Worm (Caenorhabditis elegans) whole organism, late embryonic: ENCODE results near the gene C04G6.13.

Experiments used
- C08G9.2 ChIP-seq: sonication (generic microtip); optimal IDR thresholded peaks from 2 replicates; lab custom pipeline; 2016; ENCODE audit warnings: mild to moderate bottlenecking, missing genetic modification characterization, moderate library complexity, missing compliant biosample characterization
- C38D4.7 ChIP-seq: fragments of 200-800 bp; sonication (Bioruptor generic); optimal IDR thresholded peaks from 2 replicates; lab custom pipeline; 2018; ENCODE audit warnings: mild to moderate bottlenecking, missing genetic modification characterization, moderate library complexity, missing compliant biosample characterization
- F13H6.1 ChIP-seq: sonication (generic microtip); optimal IDR thresholded peaks from 2 replicates; lab custom pipeline; 2016; ENCODE audit warnings: missing genetic modification characterization, missing compliant biosample characterization
- K02D7.2 ChIP-seq: sonication (generic microtip); optimal IDR thresholded peaks from 2 replicates; lab custom pipeline; 2017; ENCODE audit warnings: mild to moderate bottlenecking, missing genetic modification characterization, missing compliant biosample characterization
- K09A11.1 ChIP-seq: sonication (generic microtip); optimal IDR thresholded peaks from 2 replicates; lab custom pipeline; 2017; ENCODE audit warnings: antibody characterized with exemption, mild to moderate bottlenecking, missing genetic modification characterization, missing compliant biosample characterization; ENCODE audit not compliant: insufficient read depth
- Y22D7AL.16 ChIP-seq: sonication (generic microtip); optimal IDR thresholded peaks from 2 replicates; lab custom pipeline; 2016; ENCODE audit warnings: missing genetic modification characterization, missing compliant biosample characterization
- ahr-1 ChIP-seq: sonication (generic microtip); optimal IDR thresholded peaks from 2 replicates; lab custom pipeline; 2016; ENCODE audit warnings: missing genetic modification characterization, missing compliant biosample characterization
- ceh-2 ChIP-seq: sonication (generic microtip); optimal IDR thresholded peaks from 2 replicates; lab custom pipeline; 2016; ENCODE audit warnings: missing genotype, missing genetic modification characterization, missing compliant biosample characterization
- ceh-22 ChIP-seq: sonication (generic microtip); optimal IDR thresholded peaks from 2 replicates; lab custom pipeline; 2017; ENCODE audit warnings: missing biosample characterization, missing genetic modification characterization
- ceh-24 ChIP-seq: sonication (generic microtip); optimal IDR thresholded peaks from 2 replicates; lab custom pipeline; 2016; ENCODE audit warnings: mild to moderate bottlenecking, missing genetic modification characterization, missing compliant biosample characterization
- ceh-31 ChIP-seq: sonication (generic microtip); optimal IDR thresholded peaks from 2 replicates; lab custom pipeline; 2016; ENCODE audit warnings: missing genetic modification characterization, missing compliant biosample characterization
- ceh-45 ChIP-seq: fragments of 200-800 bp; sonication (Bioruptor generic); IDR thresholded peaks from 2 replicates; pipeline ENCODE4 v1.3.6; 2022; ENCODE audit warnings: missing genetic modification reagents, missing genetic modification characterization, missing compliant biosample characterization
- ceh-6 ChIP-seq: fragments of 200-800 bp; sonication (Bioruptor generic); optimal IDR thresholded peaks from 2 replicates; lab custom pipeline; 2018; ENCODE audit warnings: mild to moderate bottlenecking, missing genetic modification characterization, missing compliant biosample characterization
- ceh-9 ChIP-seq: sonication (generic microtip); optimal IDR thresholded peaks from 2 replicates; lab custom pipeline; 2016; ENCODE audit warnings: mild to moderate bottlenecking, missing genetic modification characterization, inconsistent platforms, missing compliant biosample characterization
- che-1 ChIP-seq: sonication (generic microtip); optimal IDR thresholded peaks from 2 replicates; lab custom pipeline; 2016; ENCODE audit warnings: mild to moderate bottlenecking, missing genetic modification characterization, missing compliant biosample characterization
- dmd-4 ChIP-seq: sonication (generic microtip); optimal IDR thresholded peaks from 2 replicates; lab custom pipeline; 2016; ENCODE audit warnings: borderline replicate concordance, missing genetic modification characterization, missing compliant biosample characterization
- dve-1 ChIP-seq: sonication (generic microtip); optimal IDR thresholded peaks from 2 replicates; lab custom pipeline; 2017; ENCODE audit warnings: antibody characterized with exemption, mild to moderate bottlenecking, missing genetic modification characterization, missing compliant biosample characterization
- elt-2 ChIP-seq: sonication (generic microtip); optimal IDR thresholded peaks from 2 replicates; lab custom pipeline; 2016; ENCODE audit warnings: missing genetic modification reagents, missing genetic modification characterization, missing compliant biosample characterization
- elt-4 ChIP-seq: sonication (generic microtip); optimal IDR thresholded peaks from 2 replicates; lab custom pipeline; 2016; ENCODE audit warnings: missing genetic modification characterization, missing compliant biosample characterization
- ets-4 ChIP-seq: sonication (generic microtip); optimal IDR thresholded peaks from 2 replicates; lab custom pipeline; 2016; ENCODE audit warnings: missing genetic modification characterization, missing compliant biosample characterization
- eyg-1 ChIP-seq: sonication (generic microtip); optimal IDR thresholded peaks from 2 replicates; lab custom pipeline; 2016; ENCODE audit warnings: missing genotype, missing genetic modification characterization, missing compliant biosample characterization
- fax-1 ChIP-seq: sonication (generic microtip); optimal IDR thresholded peaks from 2 replicates; lab custom pipeline; 2016; ENCODE audit warnings: missing genotype, missing genetic modification characterization, missing compliant biosample characterization
- fkh-10 ChIP-seq: fragments of 150-350 bp; optimal IDR thresholded peaks from 2 replicates; lab custom pipeline; 2014; ENCODE audit warnings: missing biosample characterization, missing genetic modification reagents, missing genetic modification characterization
- gmeb-2 ChIP-seq: sonication (generic microtip); optimal IDR thresholded peaks from 2 replicates; lab custom pipeline; 2016; ENCODE audit warnings: missing genetic modification characterization, inconsistent platforms, missing compliant biosample characterization
- hlh-13 ChIP-seq: fragments of 200-800 bp; sonication (Bioruptor generic); optimal IDR thresholded peaks from 2 replicates; lab custom pipeline; 2018; ENCODE audit warnings: mild to moderate bottlenecking, missing genetic modification characterization, missing compliant biosample characterization
- hlh-15 ChIP-seq: sonication (generic microtip); optimal IDR thresholded peaks from 2 replicates; lab custom pipeline; 2016; ENCODE audit warnings: missing genetic modification characterization, missing compliant biosample characterization
- hlh-30 ChIP-seq: sonication (generic microtip); optimal IDR thresholded peaks from 2 replicates; lab custom pipeline; 2017; ENCODE audit warnings: antibody characterized with exemption, missing genetic modification characterization, missing compliant biosample characterization; ENCODE audit not compliant: insufficient read depth
- hlh-6 ChIP-seq: sonication (generic microtip); optimal IDR thresholded peaks from 2 replicates; lab custom pipeline; 2016; ENCODE audit warnings: missing genotype, missing genetic modification characterization, missing compliant biosample characterization
- hlh-8 ChIP-seq: sonication (generic microtip); optimal IDR thresholded peaks from 2 replicates; lab custom pipeline; 2016; ENCODE audit warnings: missing genotype, missing genetic modification characterization, missing compliant biosample characterization
- madf-2 ChIP-seq: sonication (generic microtip); optimal IDR thresholded peaks from 2 replicates; lab custom pipeline; 2017; ENCODE audit warnings: missing genetic modification characterization, missing compliant biosample characterization
- nhr-11 ChIP-seq: fragments of 150-350 bp; optimal IDR thresholded peaks from 2 replicates; lab custom pipeline; 2014; ENCODE audit warnings: missing biosample characterization, missing genetic modification characterization
- nhr-232 ChIP-seq: sonication (generic microtip); optimal IDR thresholded peaks from 2 replicates; lab custom pipeline; 2016; ENCODE audit warnings: missing genetic modification characterization, missing compliant biosample characterization
- npax-4 ChIP-seq: sonication (generic microtip); optimal IDR thresholded peaks from 2 replicates; lab custom pipeline; 2016; ENCODE audit warnings: missing genetic modification characterization, missing compliant biosample characterization
- pat-9 ChIP-seq: fragments of 200-800 bp; sonication (Bioruptor generic); optimal IDR thresholded peaks from 2 replicates; lab custom pipeline; 2018; ENCODE audit warnings: mild to moderate bottlenecking, missing genetic modification characterization, moderate library complexity, missing compliant biosample characterization
- pha-2 ChIP-seq: sonication (generic microtip); optimal IDR thresholded peaks from 2 replicates; lab custom pipeline; 2017; ENCODE audit warnings: mild to moderate bottlenecking, missing genetic modification characterization, missing compliant biosample characterization
- ref-2 ChIP-seq: sonication (generic microtip); optimal IDR thresholded peaks from 2 replicates; lab custom pipeline; 2016; ENCODE audit warnings: missing genetic modification characterization, missing compliant biosample characterization
- rnt-1 ChIP-seq: sonication (generic microtip); optimal IDR thresholded peaks from 2 replicates; lab custom pipeline; 2016; ENCODE audit warnings: missing genetic modification characterization, missing compliant biosample characterization
- sdc-2 ChIP-seq: sonication (generic microtip); optimal IDR thresholded peaks from 2 replicates; lab custom pipeline; 2016; ENCODE audit warnings: missing genotype, missing genetic modification characterization, missing compliant biosample characterization
- sox-2 ChIP-seq: fragments of 200-800 bp; sonication (Bioruptor generic); IDR thresholded peaks from 2 replicates; pipeline ENCODE4 v1.3.6; 2022; ENCODE audit warnings: missing genetic modification reagents, missing genetic modification characterization, missing compliant biosample characterization
- sox-4 ChIP-seq: sonication (generic microtip); optimal IDR thresholded peaks from 2 replicates; lab custom pipeline; 2017; ENCODE audit warnings: mild to moderate bottlenecking, missing genetic modification characterization, inconsistent platforms, missing compliant biosample characterization
- tbx-2 ChIP-seq: sonication (generic microtip); optimal IDR thresholded peaks from 2 replicates; lab custom pipeline; 2016; ENCODE audit warnings: missing genetic modification characterization, missing compliant biosample characterization
- tbx-7 ChIP-seq: sonication (generic microtip); optimal IDR thresholded peaks from 2 replicates; lab custom pipeline; 2016; ENCODE audit warnings: missing genotype, missing genetic modification characterization, missing compliant biosample characterization
- unc-3 ChIP-seq, 2 experiments: fragments of 200-800 bp in 1 of 2; sonication (Bioruptor generic) in 1 of 2; sonication (generic microtip) in 1 of 2; conservative IDR thresholded peaks in 1 of 2; optimal IDR thresholded peaks in 1 of 2; 2 replicates each; pipeline versions ENCODE4 v1.3.6 to Lab custom; 2016 to 2022; ENCODE audit warnings: missing compliant biosample characterization in 2 of 2, missing genetic modification characterization in 2 of 2, missing genetic modification reagents in 1 of 2
- zip-5 ChIP-seq: sonication (generic microtip); optimal IDR thresholded peaks from 2 replicates; lab custom pipeline; 2016; ENCODE audit warnings: missing genetic modification characterization, missing compliant biosample characterization

C04G6.13 gene

DNA sequence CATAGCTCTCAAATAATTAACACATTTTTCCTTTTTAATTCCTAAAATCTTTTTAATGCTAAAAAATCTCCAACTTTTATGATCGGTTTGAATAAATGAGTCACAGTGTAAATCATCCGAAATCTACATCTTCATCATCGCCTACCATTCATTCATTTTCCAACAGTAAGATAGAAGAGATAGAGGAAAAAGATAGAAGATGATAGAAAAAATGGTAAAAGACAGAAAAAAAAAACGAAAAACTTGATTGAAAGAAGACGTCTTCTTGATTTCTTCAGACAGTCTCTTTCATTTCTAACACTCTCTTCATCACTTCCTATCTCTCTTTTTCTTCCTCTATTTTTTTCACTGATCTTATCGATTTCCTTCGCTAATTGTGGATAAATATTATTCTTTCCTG lies 9.1 kb downstream of the C04G6.13 start:
- TF ChIP-seq npax-4 (tag; lab: Kevin White, UChicago) (no peak), elt-4 (tag; lab: Kevin White, UChicago) (no peak), madf-2 (tag; lab: Kevin White, UChicago) (no peak), ahr-1 (tag; lab: Kevin White, UChicago) (no peak), nhr-11 (tag; lab: Kevin White, UChicago) (no peak), unc-3 (GFP tag; conservative IDR thresholded peaks at IDR 0.05; lab: Robert Waterston, UW) (no peak), unc-3 (tag; optimal IDR thresholded peaks at IDR 0.05; lab: Kevin White, UChicago) (no peak), ceh-31 (no peak), eyg-1 (tag; lab: Kevin White, UChicago) (no peak), ceh-2 (no peak), elt-2 (tag; lab: Kevin White, UChicago) (no peak), hlh-6 (tag; lab: Kevin White, UChicago) (no peak), sox-4 (no peak)
- TF ChIP-seq, all 69 proteins: peak for 0

DNA sequence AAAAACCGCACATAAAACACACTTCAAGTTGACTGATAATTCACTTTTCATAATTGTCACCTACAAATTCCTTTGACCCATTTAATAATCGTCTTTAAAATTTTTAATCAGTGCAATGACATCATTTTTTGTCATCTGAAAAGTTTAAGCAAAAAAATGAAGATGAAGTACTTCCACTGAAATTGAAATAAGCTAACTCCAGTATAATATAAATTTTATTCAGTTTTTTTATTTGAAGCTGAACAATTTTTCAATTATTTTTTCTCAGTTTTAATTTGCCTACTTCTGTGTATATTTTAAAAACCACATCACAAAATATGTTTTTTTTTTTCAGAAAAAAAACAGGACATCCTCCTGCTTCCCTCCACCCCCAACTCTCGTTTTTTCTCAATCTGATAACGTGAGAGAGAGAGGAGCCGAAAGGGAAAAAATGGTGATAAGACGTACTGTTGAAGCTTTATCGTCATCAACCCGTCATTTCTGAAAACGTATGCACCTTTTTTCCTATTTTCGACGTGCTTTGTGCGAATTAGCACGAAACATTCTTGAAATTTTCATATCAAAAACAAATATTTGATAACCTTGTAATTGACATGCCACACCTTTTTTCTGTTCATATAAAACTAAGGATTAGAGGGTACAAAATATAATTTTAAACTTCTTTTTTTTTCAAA lies 9.9 kb downstream of the C04G6.13 start, which contains the start of the genes C04G6.11 and mpk-2:
TSS of gene C04G6.11 (minus strand) at position 51 of the 674 bp plus-strand sequence.
TSS of gene mpk-2 (plus strand) at position 335 of the 674 bp plus-strand sequence.
- peak; percentile 70 for TF ChIP-seq elt-2 (tag; lab: Kevin White, UChicago)
- TF ChIP-seq dve-1 (tag; lab: Kevin White, UChicago): no peak

- TF ChIP-seq ets-4 (tag; lab: Kevin White, UChicago): peak; percentile 51
- peak; percentile 88 for TF ChIP-seq C08G9.2 (tag; lab: Kevin White, UChicago)
- peak; percentile 28 for TF ChIP-seq ceh-22 (tag; lab: Kevin White, UChicago)
- TF ChIP-seq dve-1 (tag; lab: Kevin White, UChicago): peak; percentile 93
- TF ChIP-seq ref-2: peak; percentile 93
- TF ChIP-seq hlh-15: peak; percentile 96
- TF ChIP-seq fkh-10: peak; percentile 79
- peak; percentile 96 for TF ChIP-seq C38D4.7 (GFP tag; lab: Kevin White, UChicago)
- TF ChIP-seq ceh-45 (GFP tag; lab: Robert Waterston, UW): peak; percentile 92
- peak; percentile 96 for TF ChIP-seq dmd-4
- TF ChIP-seq F13H6.1 (tag; lab: Kevin White, UChicago): peak; percentile 92
- TF ChIP-seq hlh-30 (tag; lab: Kevin White, UChicago): peak; percentile 75
- TF ChIP-seq nhr-11 (tag; lab: Kevin White, UChicago): no peak
- peak; percentile 88 for TF ChIP-seq eyg-1 (tag; lab: Kevin White, UChicago)
- TF ChIP-seq ahr-1 (tag; lab: Kevin White, UChicago): peak; percentile 90
- TF ChIP-seq hlh-13 (GFP tag; lab: Kevin White, UChicago): peak; percentile 95
- TF ChIP-seq sox-4: peak; percentile 98
- peak; percentile 96 for TF ChIP-seq che-1
- peak; percentile 98 for TF ChIP-seq pat-9 (tag; lab: Kevin White, UChicago)
- TF ChIP-seq tbx-7 (tag; lab: Kevin White, UChicago): peak; percentile 75
- peak; percentile 92 for TF ChIP-seq tbx-2
- peak; percentile 98 for TF ChIP-seq gmeb-2 (tag; lab: Kevin White, UChicago)
- TF ChIP-seq K09A11.1 (tag; lab: Kevin White, UChicago): peak; percentile 90
- peak; percentile 97 for TF ChIP-seq nhr-232 (tag; lab: Kevin White, UChicago)
- TF ChIP-seq pha-2 (tag; lab: Kevin White, UChicago): peak; percentile 93
- TF ChIP-seq K02D7.2 (tag; lab: Kevin White, UChicago): peak; percentile 95
- peak; percentile 86 for TF ChIP-seq ceh-2
- peak; percentile 98 for TF ChIP-seq ceh-6 (GFP tag; lab: Kevin White, UChicago)
- TF ChIP-seq Y22D7AL.16: peak; percentile 98
- TF ChIP-seq elt-4 (tag; lab: Kevin White, UChicago): peak; percentile 93
- TF ChIP-seq sdc-2 (tag; lab: Kevin White, UChicago): peak; percentile 90
- TF ChIP-seq ceh-24: peak; percentile 86
- TF ChIP-seq hlh-8 (tag; lab: Kevin White, UChicago): peak; percentile 95
- peak; percentile 88 for TF ChIP-seq rnt-1 (tag; lab: Kevin White, UChicago)
- TF ChIP-seq ceh-9 (tag; lab: Kevin White, UChicago): peak; percentile 91
- peak; percentile 79 for TF ChIP-seq zip-5 (tag; lab: Kevin White, UChicago)
- peak; percentile 97 for TF ChIP-seq sox-2 (GFP tag; lab: Robert Waterston, UW)
- peak; percentile 95 for TF ChIP-seq fax-1 (tag; lab: Kevin White, UChicago)
- peak; percentile 92 for TF ChIP-seq npax-4 (tag; lab: Kevin White, UChicago)
- peak; percentile 98 for TF ChIP-seq hlh-6 (tag; lab: Kevin White, UChicago)
Observed at ce11 chrII:5105020-5105419, 11.0 kb downstream of the C04G6.13 start.
